Worm (Caenorhabditis elegans) whole organism, young adult: Measurements from ENCODE around the gene slc-46A.
"Not testable (repeated sequence)": the region's sequence is repeated elsewhere in the genome, so short reads cannot be mapped to it uniquely, and the experiment has no call there.

Experiments used
- F52B5.7 ChIP-seq: sonication (generic microtip); optimal IDR thresholded peaks from 2 replicates; lab custom pipeline; 2016; ENCODE audit warnings: mild to moderate bottlenecking, missing genetic modification characterization, missing compliant biosample characterization
- F55B11.4 ChIP-seq: sonication (generic microtip); optimal IDR thresholded peaks from 2 replicates; lab custom pipeline; 2016; ENCODE audit warnings: missing compliant biosample characterization, missing genetic modification characterization, borderline replicate concordance; ENCODE audit not compliant: insufficient read depth
- F57C9.4 ChIP-seq: sonication (generic microtip); optimal IDR thresholded peaks from 2 replicates; lab custom pipeline; 2017; ENCODE audit warnings: mild to moderate bottlenecking, missing genetic modification characterization, missing compliant biosample characterization
- T26A5.8 ChIP-seq: sonication (generic microtip); optimal IDR thresholded peaks from 2 replicates; lab custom pipeline; 2016; ENCODE audit warnings: missing genetic modification characterization, missing compliant biosample characterization
- Y79H2A.3 ChIP-seq: fragments of 200-800 bp; sonication (Bioruptor generic); conservative IDR thresholded peaks from 2 replicates; pipeline ENCODE4 v1.3.6; 2022; ENCODE audit warnings: missing genetic modification reagents, missing genetic modification characterization, missing compliant biosample characterization
- akir-1 ChIP-seq: fragments of 200-800 bp; sonication (Bioruptor generic); optimal IDR thresholded peaks from 2 replicates; lab custom pipeline; 2018; ENCODE audit warnings: mild to moderate bottlenecking, missing genetic modification characterization, moderate library complexity, missing compliant biosample characterization
- aptf-3 ChIP-seq: fragments of 200-800 bp; sonication (Bioruptor generic); IDR thresholded peaks from 2 replicates; pipeline ENCODE4 v1.3.6; 2022; ENCODE audit warnings: missing genetic modification characterization, missing compliant biosample characterization
- atf-7 ChIP-seq: sonication (generic microtip); optimal IDR thresholded peaks from 2 replicates; lab custom pipeline; 2017; ENCODE audit warnings: mild to moderate bottlenecking, missing genetic modification characterization, missing compliant biosample characterization
- cebp-1 ChIP-seq, 2 experiments: fragments of 200-800 bp in 1 of 2; sonication (Bioruptor generic) in 1 of 2; sonication (generic microtip) in 1 of 2; IDR thresholded peaks in 1 of 2; optimal IDR thresholded peaks in 1 of 2; 2 replicates each; pipeline versions ENCODE4 v1.3.6 to Lab custom; 2017 to 2022; ENCODE audit warnings: missing compliant biosample characterization in 2 of 2, missing genetic modification characterization in 2 of 2, mild to moderate bottlenecking in 1 of 2, missing genetic modification reagents in 1 of 2, moderate library complexity in 1 of 2
- ceh-79 ChIP-seq: sonication (generic microtip); optimal IDR thresholded peaks from 2 replicates; lab custom pipeline; 2017; ENCODE audit warnings: mild to moderate bottlenecking, missing genetic modification characterization, missing compliant biosample characterization
- chd-7 ChIP-seq: sonication (generic microtip); optimal IDR thresholded peaks from 2 replicates; lab custom pipeline; 2016; ENCODE audit warnings: mild to moderate bottlenecking, missing genetic modification characterization, moderate library complexity, missing compliant biosample characterization
- efl-1 ChIP-seq: fragments of 150-350 bp; optimal IDR thresholded peaks from 2 replicates; lab custom pipeline; 2014; ENCODE audit warnings: missing biosample characterization, missing genetic modification reagents, missing genetic modification characterization
- egl-18 ChIP-seq: fragments of 200-800 bp; sonication (Bioruptor generic); IDR thresholded peaks from 2 replicates; pipeline ENCODE4 v1.3.6; 2022; ENCODE audit warnings: missing genetic modification reagents, missing genetic modification characterization, missing compliant biosample characterization
- egrh-3 ChIP-seq: fragments of 200-800 bp; sonication (Bioruptor generic); IDR thresholded peaks from 2 replicates; pipeline ENCODE4 v1.3.6; 2022; ENCODE audit warnings: missing genetic modification reagents, missing genetic modification characterization, missing compliant biosample characterization
- hlh-12 ChIP-seq: sonication (generic microtip); optimal IDR thresholded peaks from 2 replicates; lab custom pipeline; 2016; ENCODE audit warnings: missing genetic modification characterization, missing compliant biosample characterization
- lin-54 ChIP-seq: fragments of 200-800 bp; sonication (Bioruptor generic); optimal IDR thresholded peaks from 2 replicates; lab custom pipeline; 2018; ENCODE audit warnings: mild to moderate bottlenecking, missing genetic modification characterization, missing compliant biosample characterization
- lsl-1 ChIP-seq: fragments of 200-800 bp; sonication (Bioruptor generic); optimal IDR thresholded peaks from 2 replicates; lab custom pipeline; 2018; ENCODE audit warnings: mild to moderate bottlenecking, missing genetic modification characterization, moderate library complexity, missing compliant biosample characterization
- madf-6 ChIP-seq: fragments of 200-800 bp; sonication (Bioruptor generic); IDR thresholded peaks from 2 replicates; pipeline ENCODE4 v1.3.6; 2022; ENCODE audit warnings: missing genetic modification reagents, missing genetic modification characterization, missing compliant biosample characterization
- nfya-1 ChIP-seq: sonication (generic microtip); optimal IDR thresholded peaks from 2 replicates; lab custom pipeline; 2017; ENCODE audit warnings: antibody characterized with exemption, missing compliant biosample characterization, missing genetic modification characterization, borderline replicate concordance; ENCODE audit not compliant: insufficient read depth
- sea-2 ChIP-seq: fragments of 200-800 bp; sonication (Bioruptor generic); IDR thresholded peaks from 2 replicates; pipeline ENCODE4 v1.3.6; 2022; ENCODE audit warnings: missing genetic modification characterization, missing compliant biosample characterization
- snpc-1.1 ChIP-seq: sonication (generic microtip); optimal IDR thresholded peaks from 2 replicates; lab custom pipeline; 2017; ENCODE audit warnings: missing genetic modification characterization, mild to moderate bottlenecking, missing compliant biosample characterization, antibody characterized with exemption, moderate library complexity, missing genotype, missing genetic modification reagents; ENCODE audit not compliant: insufficient read depth
- snpc-1.3 ChIP-seq: sonication (generic microtip); optimal IDR thresholded peaks from 2 replicates; lab custom pipeline; 2017; ENCODE audit warnings: missing genetic modification characterization, mild to moderate bottlenecking, missing compliant biosample characterization, antibody characterized with exemption, moderate library complexity, missing genotype, missing genetic modification reagents; ENCODE audit not compliant: insufficient read depth
- snpc-4 ChIP-seq, 5 experiments: fragments of 150-350 bp in 1 of 5; sonication (generic microtip) in 4 of 5; optimal IDR thresholded peaks; 2 replicates each; lab custom pipeline; 2014 to 2018; ENCODE audit warnings: missing genetic modification characterization in 5 of 5, missing biosample characterization in 3 of 5, antibody characterized with exemption in 2 of 5, mild to moderate bottlenecking in 2 of 5, missing compliant biosample characterization in 2 of 5, missing genotype in 2 of 5, moderate library complexity in 2 of 5, missing genetic modification reagents in 1 of 5
- somi-1 ChIP-seq: fragments of 200-800 bp; sonication (Bioruptor generic); optimal IDR thresholded peaks from 2 replicates; lab custom pipeline; 2018; ENCODE audit warnings: mild to moderate bottlenecking, missing genetic modification characterization, missing compliant biosample characterization
- zfh-2 ChIP-seq: fragments of 200-800 bp; sonication (Bioruptor generic); conservative IDR thresholded peaks from 2 replicates; pipeline ENCODE4 v1.3.6; 2022; ENCODE audit warnings: missing genetic modification reagents, missing genetic modification characterization, missing compliant biosample characterization
- zim-3 ChIP-seq: sonication (generic microtip); optimal IDR thresholded peaks from 2 replicates; lab custom pipeline; 2017; ENCODE audit warnings: mild to moderate bottlenecking, missing genetic modification characterization, moderate library complexity, missing compliant biosample characterization
- ztf-22 ChIP-seq: fragments of 200-800 bp; sonication (Bioruptor generic); optimal IDR thresholded peaks from 2 replicates; lab custom pipeline; 2018; ENCODE audit warnings: mild to moderate bottlenecking, missing genetic modification characterization, moderate library complexity, missing compliant biosample characterization

The slc-46A gene

ce11 chrIV:5308046-5308643 lies 10.9 kb upstream of the slc-46A start, which contains the start of the genes ZK354.9 and msp-58:
Gene ZK354.9, minus strand, starts transcription at chrIV:5308146.
Gene msp-58, plus strand, starts transcription at chrIV:5308593.
- TF ChIP-seq sea-2 (GFP tag; lab: Robert Waterston, UW); T26A5.8 (tag; lab: Kevin White, UChicago); snpc-1.3 (tag; lab: Kevin White, UChicago): not testable (repeated sequence)

DNA sequence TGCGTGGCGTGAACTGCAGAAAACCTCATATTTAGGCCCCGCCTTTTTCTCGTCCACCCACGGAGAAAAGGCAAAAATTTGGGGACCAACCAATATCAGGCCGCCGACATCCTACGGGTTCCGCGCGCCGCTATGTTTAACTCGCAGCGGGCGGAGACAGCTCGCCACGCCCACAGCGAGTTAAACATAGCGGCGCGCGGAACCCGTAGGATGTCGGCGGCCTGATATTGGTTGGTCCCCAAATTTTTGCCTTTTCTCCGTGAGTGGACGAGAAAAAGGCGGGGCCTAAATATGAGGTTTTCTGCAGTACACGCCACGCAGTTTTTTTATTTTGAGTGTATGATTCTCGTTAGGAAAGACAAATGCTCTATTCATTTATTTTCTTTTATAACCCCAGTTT lies 9.9 kb upstream of the slc-46A start:
- TF ChIP-seq snpc-1.1 (tag; lab: Kevin White, UChicago) (peak; percentile 60), snpc-4 (GFP tag; optimal IDR thresholded peaks at IDR 0.05; lab: Kevin White, UChicago) (peak; percentile 70), snpc-4 (tag; optimal IDR thresholded peaks at IDR 0.05; lab: Kevin White, UChicago) (peak; percentile 49 to 96 (median 83))

DNA sequence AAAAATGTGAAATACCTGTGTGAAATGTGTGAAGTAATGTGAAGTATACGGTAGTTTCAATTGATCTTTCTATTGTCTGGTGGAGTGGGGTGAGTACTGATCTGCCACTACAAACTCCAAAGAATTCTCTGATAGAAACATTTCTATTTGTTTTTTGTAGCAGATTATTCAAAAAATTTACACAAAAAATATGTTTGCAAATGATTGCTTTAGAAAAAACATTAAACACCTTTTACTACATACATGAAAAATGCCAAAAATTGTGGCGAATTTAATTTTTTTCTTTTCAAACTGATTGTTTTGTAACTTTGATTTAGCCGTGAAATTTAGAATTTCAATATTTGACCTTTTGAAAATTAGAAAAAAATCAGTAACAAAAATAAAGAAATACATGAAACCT lies 9.3 kb upstream of the slc-46A start, which contains the start of gene ZK354.3:
TSS of gene ZK354.3 (plus strand) at position 301 of the 400 bp plus-strand sequence.
- TF ChIP-seq lin-54 (GFP tag; lab: Kevin White, UChicago), result no peak
- TF ChIP-seq akir-1, result no peak
- no peak for TF ChIP-seq hlh-12 (tag; lab: Kevin White, UChicago)
- no peak for TF ChIP-seq somi-1 (GFP tag; lab: Kevin White, UChicago)
- no peak for TF ChIP-seq Y79H2A.3 (GFP tag; lab: Robert Waterston, UW)
- TF ChIP-seq nfya-1 (tag; lab: Kevin White, UChicago), result no peak
- TF ChIP-seq cebp-1 (GFP tag; IDR thresholded peaks at IDR 0.05; lab: Robert Waterston, UW), result no peak
- TF ChIP-seq cebp-1 (tag; optimal IDR thresholded peaks at IDR 0.05; lab: Kevin White, UChicago), result no peak
- TF ChIP-seq madf-6 (GFP tag; lab: Robert Waterston, UW), result no peak
- no peak for TF ChIP-seq aptf-3 (GFP tag; lab: Robert Waterston, UW)
- TF ChIP-seq egrh-3 (GFP tag; lab: Robert Waterston, UW), result no peak
- no peak for TF ChIP-seq lsl-1 (GFP tag; lab: Kevin White, UChicago)
- TF ChIP-seq F52B5.7 (tag; lab: Kevin White, UChicago), result no peak
- no peak for TF ChIP-seq efl-1 (GFP tag; lab: Kevin White, UChicago)
- no peak for TF ChIP-seq egl-18 (GFP tag; lab: Robert Waterston, UW)
- TF ChIP-seq F57C9.4, result no peak
- no peak for TF ChIP-seq chd-7 (tag; lab: Kevin White, UChicago)
- no peak for TF ChIP-seq F55B11.4
- no peak for TF ChIP-seq ztf-22

ce11 chrIV:5313011-5313410 lies 6.0 kb upstream of the slc-46A start, which contains the start of the genes msp-59 and ZK354.2:
Gene msp-59, minus strand, starts transcription at chrIV:5313111.
Gene ZK354.2, plus strand, starts transcription at chrIV:5313405.
- not testable (repeated sequence) for TF ChIP-seq ceh-79 (tag; lab: Kevin White, UChicago); zim-3 (tag; lab: Kevin White, UChicago); zfh-2 (GFP tag; lab: Robert Waterston, UW)

- not testable (repeated sequence) for TF ChIP-seq atf-7 (tag; lab: Kevin White, UChicago); efl-1 (GFP tag; lab: Kevin White, UChicago); T26A5.8 (tag; lab: Kevin White, UChicago)
Measured at ce11 chrIV:5316223-5316622, 2.8 kb upstream of the slc-46A start, which contains the start of gene msp-65. Gene msp-65, plus strand, starts transcription at chrIV:5316523.
